Worm (Caenorhabditis elegans) whole organism, L2 larva: ENCODE data around the gene cic-1.

Source experiments
- C34F6.9 ChIP-seq: fragments of 150-350 bp; optimal IDR thresholded peaks from 2 replicates; lab custom pipeline; 2014; ENCODE audit warnings: missing biosample characterization, missing genetic modification characterization
- F13H6.1 ChIP-seq: sonication (generic microtip); optimal IDR thresholded peaks from 2 replicates; lab custom pipeline; 2016; ENCODE audit warnings: missing genetic modification characterization, missing compliant biosample characterization
- R02D3.7 ChIP-seq: fragments of 150-350 bp; optimal IDR thresholded peaks from 2 replicates; lab custom pipeline; 2014; ENCODE audit warnings: missing biosample characterization, missing genetic modification characterization
- Y55F3AM.14 ChIP-seq: fragments of 200-800 bp; sonication (Bioruptor generic); optimal IDR thresholded peaks from 2 replicates; lab custom pipeline; 2018; ENCODE audit warnings: mild to moderate bottlenecking, missing genetic modification characterization, missing compliant biosample characterization
- ZK546.5 ChIP-seq: sonication (generic microtip); optimal IDR thresholded peaks from 2 replicates; lab custom pipeline; 2017; ENCODE audit warnings: missing biosample characterization, missing genetic modification characterization
- alr-1 ChIP-seq: fragments of 150-350 bp; optimal IDR thresholded peaks from 2 replicates; lab custom pipeline; 2014; ENCODE audit warnings: missing biosample characterization, missing genetic modification characterization
- aly-2 ChIP-seq: fragments of 150-350 bp; optimal IDR thresholded peaks from 2 replicates; lab custom pipeline; 2014; ENCODE audit warnings: missing biosample characterization, missing genetic modification characterization
- ama-1 ChIP-seq: fragments of 150-350 bp; optimal IDR thresholded peaks from 2 replicates; lab custom pipeline; 2018; ENCODE audit warnings: inconsistent platforms
- blmp-1 ChIP-seq: sonication (generic microtip); optimal IDR thresholded peaks from 2 replicates; lab custom pipeline; 2017; ENCODE audit warnings: missing genetic modification characterization, mild to moderate bottlenecking, missing compliant biosample characterization, antibody characterized with exemption, moderate library complexity; ENCODE audit not compliant: insufficient read depth
- ceh-16 ChIP-seq: fragments of 150-350 bp; optimal IDR thresholded peaks from 2 replicates; lab custom pipeline; 2014; ENCODE audit warnings: missing biosample characterization, missing genetic modification characterization
- ceh-82 ChIP-seq: fragments of 150-350 bp; optimal IDR thresholded peaks from 2 replicates; lab custom pipeline; 2014; ENCODE audit warnings: missing biosample characterization, missing genetic modification characterization
- crh-2 ChIP-seq: sonication (generic microtip); optimal IDR thresholded peaks from 2 replicates; lab custom pipeline; 2017; ENCODE audit warnings: missing biosample characterization, missing genetic modification characterization
- dmd-4 ChIP-seq: sonication (generic microtip); optimal IDR thresholded peaks from 2 replicates; lab custom pipeline; 2017; ENCODE audit warnings: missing biosample characterization, missing genetic modification characterization
- egl-27 ChIP-seq: sonication (generic microtip); optimal IDR thresholded peaks from 3 replicates; lab custom pipeline; 2017; ENCODE audit warnings: missing biosample characterization, missing genetic modification reagents, missing genetic modification characterization
- elt-1 ChIP-seq: fragments of 150-350 bp; optimal IDR thresholded peaks from 2 replicates; lab custom pipeline; 2014; ENCODE audit warnings: missing biosample characterization, missing genetic modification characterization
- elt-3 ChIP-seq: sonication (generic microtip); optimal IDR thresholded peaks from 2 replicates; lab custom pipeline; 2017; ENCODE audit warnings: missing biosample characterization, missing genetic modification characterization
- fos-1 ChIP-seq: fragments of 150-350 bp; optimal IDR thresholded peaks from 2 replicates; lab custom pipeline; 2014; ENCODE audit warnings: missing biosample characterization, missing genetic modification characterization
- gmeb-1 ChIP-seq: fragments of 150-350 bp; optimal IDR thresholded peaks from 2 replicates; lab custom pipeline; 2014; ENCODE audit warnings: missing biosample characterization, missing genetic modification characterization
- lin-11 ChIP-seq: fragments of 150-350 bp; sonication (generic microtip); optimal IDR thresholded peaks from 2 replicates; lab custom pipeline; 2014; ENCODE audit warnings: missing biosample characterization, missing genetic modification characterization, inconsistent platforms, mixed read lengths
- lin-13 ChIP-seq: fragments of 150-350 bp; optimal IDR thresholded peaks from 2 replicates; lab custom pipeline; 2014; ENCODE audit warnings: missing biosample characterization, missing genetic modification reagents, missing genetic modification characterization
- lin-39 ChIP-seq: fragments of 150-350 bp; optimal IDR thresholded peaks from 2 replicates; lab custom pipeline; 2014; ENCODE audit warnings: missing biosample characterization, missing genetic modification reagents, missing genetic modification characterization
- lsy-2 ChIP-seq, 2 experiments: fragments of 150-350 bp in 1 of 2; sonication (generic microtip) in 1 of 2; optimal IDR thresholded peaks; 2 replicates each; lab custom pipeline; 2014 to 2017; ENCODE audit warnings: missing biosample characterization in 2 of 2, missing genetic modification characterization in 2 of 2
- mab-5 ChIP-seq: fragments of 150-350 bp; optimal IDR thresholded peaks from 2 replicates; lab custom pipeline; 2014; ENCODE audit warnings: missing biosample characterization, missing genetic modification characterization
- mbf-1 ChIP-seq: sonication (generic microtip); optimal IDR thresholded peaks from 2 replicates; lab custom pipeline; 2017; ENCODE audit warnings: missing biosample characterization, missing genetic modification characterization
- mdl-1 ChIP-seq, 2 experiments: fragments of 150-350 bp in 1 of 2; sonication (generic microtip) in 1 of 2; optimal IDR thresholded peaks; 2 replicates each; lab custom pipeline; 2017; ENCODE audit warnings: missing biosample characterization in 2 of 2, missing genetic modification characterization in 2 of 2
- nhr-10 ChIP-seq: sonication (generic microtip); optimal IDR thresholded peaks from 2 replicates; lab custom pipeline; 2017; ENCODE audit warnings: missing biosample characterization, missing genetic modification characterization
- nhr-11 ChIP-seq: fragments of 150-350 bp; optimal IDR thresholded peaks from 2 replicates; lab custom pipeline; 2014; ENCODE audit warnings: missing biosample characterization, missing genetic modification characterization
- nhr-12 ChIP-seq: fragments of 150-350 bp; optimal IDR thresholded peaks from 2 replicates; lab custom pipeline; 2014; ENCODE audit warnings: missing biosample characterization, missing genetic modification characterization
- nhr-129 ChIP-seq: fragments of 150-350 bp; optimal IDR thresholded peaks from 2 replicates; lab custom pipeline; 2014; ENCODE audit warnings: missing biosample characterization, missing genetic modification characterization
- nhr-21 ChIP-seq: fragments of 150-350 bp; optimal IDR thresholded peaks from 2 replicates; lab custom pipeline; 2014; ENCODE audit warnings: missing biosample characterization, missing genetic modification characterization
- nhr-23 ChIP-seq: fragments of 150-350 bp; optimal IDR thresholded peaks from 2 replicates; lab custom pipeline; 2014; ENCODE audit warnings: missing biosample characterization, missing genetic modification reagents, missing genetic modification characterization
- nhr-237 ChIP-seq: fragments of 150-350 bp; optimal IDR thresholded peaks from 2 replicates; lab custom pipeline; 2014; ENCODE audit warnings: missing biosample characterization, missing genetic modification characterization
- nhr-25 ChIP-seq: fragments of 150-350 bp; sonication (generic microtip); optimal IDR thresholded peaks from 3 replicates; lab custom pipeline; 2014; ENCODE audit warnings: missing biosample characterization, missing genetic modification characterization
- nhr-6 ChIP-seq: fragments of 150-350 bp; optimal IDR thresholded peaks from 2 replicates; lab custom pipeline; 2014; ENCODE audit warnings: missing biosample characterization, missing genetic modification characterization
- nhr-77 ChIP-seq: fragments of 150-350 bp; optimal IDR thresholded peaks from 2 replicates; lab custom pipeline; 2014; ENCODE audit warnings: missing biosample characterization, missing genetic modification characterization
- peb-1 ChIP-seq: fragments of 150-350 bp; optimal IDR thresholded peaks from 2 replicates; lab custom pipeline; 2014; ENCODE audit warnings: missing biosample characterization, missing genetic modification characterization
- sem-4 ChIP-seq: fragments of 150-350 bp; optimal IDR thresholded peaks from 2 replicates; lab custom pipeline; 2014; ENCODE audit warnings: missing biosample characterization, missing genetic modification reagents, missing genetic modification characterization
- skn-1 ChIP-seq: sonication (generic microtip); optimal IDR thresholded peaks from 2 replicates; lab custom pipeline; 2017; ENCODE audit warnings: missing biosample characterization, missing genetic modification characterization
- sma-3 ChIP-seq: sonication (generic microtip); optimal IDR thresholded peaks from 2 replicates; lab custom pipeline; 2016; ENCODE audit warnings: missing genetic modification reagents, missing genetic modification characterization, missing compliant biosample characterization
- sma-9 ChIP-seq, 2 experiments: fragments of 150-350 bp in 1 of 2; sonication (generic microtip) in 1 of 2; optimal IDR thresholded peaks; 2 replicates each; lab custom pipeline; 2014 to 2016; ENCODE audit warnings: missing genetic modification characterization in 2 of 2, mild to moderate bottlenecking in 1 of 2, missing biosample characterization in 1 of 2, missing compliant biosample characterization in 1 of 2, missing genetic modification reagents in 1 of 2, moderate library complexity in 1 of 2
- snpc-4 ChIP-seq: fragments of 150-350 bp; optimal IDR thresholded peaks from 2 replicates; lab custom pipeline; 2014; ENCODE audit warnings: missing biosample characterization, missing genetic modification characterization
- unc-39 ChIP-seq: fragments of 150-350 bp; optimal IDR thresholded peaks from 2 replicates; lab custom pipeline; 2014; ENCODE audit warnings: missing biosample characterization, missing genetic modification characterization
- unc-55 ChIP-seq: fragments of 150-350 bp; sonication (generic microtip); optimal IDR thresholded peaks from 3 replicates; lab custom pipeline; 2014; ENCODE audit warnings: missing biosample characterization, missing genetic modification reagents, missing genetic modification characterization
- unc-62 ChIP-seq: fragments of 150-350 bp; optimal IDR thresholded peaks from 2 replicates; lab custom pipeline; 2014; ENCODE audit warnings: missing biosample characterization, missing genetic modification reagents, missing genetic modification characterization
- zag-1 ChIP-seq: fragments of 150-350 bp; optimal IDR thresholded peaks from 2 replicates; lab custom pipeline; 2014; ENCODE audit warnings: missing biosample characterization, missing genetic modification characterization
- ztf-1 ChIP-seq: fragments of 200-800 bp; sonication (Bioruptor generic); conservative IDR thresholded peaks from 2 replicates; pipeline ENCODE4 v1.3.6; 2022; ENCODE audit warnings: missing genetic modification characterization, missing compliant biosample characterization
- ztf-11 ChIP-seq: sonication (generic microtip); optimal IDR thresholded peaks from 2 replicates; lab custom pipeline; 2017; ENCODE audit warnings: missing biosample characterization, missing genetic modification characterization
- ztf-4 ChIP-seq: fragments of 150-350 bp; optimal IDR thresholded peaks from 2 replicates; lab custom pipeline; 2014; ENCODE audit warnings: missing biosample characterization, missing genetic modification characterization

The cic-1 gene

DNA sequence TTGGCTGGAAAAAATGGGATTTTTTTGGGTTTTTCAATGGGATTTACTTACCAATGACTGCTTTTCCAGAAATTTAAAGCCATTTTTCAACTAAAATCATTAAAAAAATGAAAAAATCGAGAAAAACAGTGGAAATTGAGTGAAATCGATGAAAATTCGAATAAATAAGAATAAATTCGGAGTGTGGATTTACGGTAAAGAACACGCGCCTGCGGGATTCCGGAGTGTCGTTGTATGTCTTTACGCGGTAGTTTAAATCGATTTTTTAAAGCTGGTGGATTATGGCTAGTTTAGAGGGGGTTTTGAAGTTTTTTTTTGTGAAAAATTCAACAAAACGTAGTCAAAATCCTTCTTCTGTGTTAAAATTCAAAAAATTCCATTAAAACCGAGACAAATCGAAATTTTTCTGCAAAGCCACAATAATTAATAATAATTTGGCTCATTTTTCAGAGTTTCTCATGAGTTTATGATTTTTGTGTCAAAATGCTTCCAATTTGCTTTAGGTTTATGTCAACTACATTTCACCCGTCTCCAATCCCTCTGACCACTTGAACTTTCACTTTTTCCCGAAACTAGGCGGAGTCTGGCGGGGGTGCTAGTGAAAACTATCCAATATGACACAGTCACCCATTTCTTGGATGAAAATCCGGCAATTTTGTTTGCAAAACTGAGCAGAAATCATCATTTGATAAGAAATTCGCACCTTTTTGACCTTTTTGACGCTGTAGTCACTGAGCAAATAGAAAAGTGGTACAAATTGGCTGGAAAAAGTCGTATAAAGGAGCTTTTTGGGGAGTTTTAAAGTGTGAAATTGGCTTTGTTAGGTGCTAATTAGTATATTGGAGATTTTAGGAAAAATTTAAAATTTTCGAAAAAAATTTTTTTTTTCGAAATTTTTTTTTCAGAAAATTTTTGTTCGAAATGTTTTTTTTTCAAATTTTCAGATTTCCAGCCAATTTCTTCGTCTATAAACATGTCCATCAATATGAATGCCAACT, at the start of gene cic-1, which contains the start of gene strm-1:
Gene cic-1 (minus strand): TSS at position 96 of the 998 bp plus-strand sequence.
Gene strm-1 (plus strand): TSS at position 945 of the 998 bp plus-strand sequence.
- TF ChIP-seq skn-1 (tag; lab: Kevin White, UChicago) (no peak), zag-1 (tag; lab: Kevin White, UChicago) (no peak), nhr-11 (no peak), nhr-10 (tag; lab: Kevin White, UChicago) (no peak), C34F6.9 (peak; percentile 63), ztf-1 (GFP tag; lab: Robert Waterston, UW) (no peak), unc-62 (GFP tag; lab: Kevin White, UChicago) (no peak), Y55F3AM.14 (GFP tag; lab: Kevin White, UChicago) (no peak), snpc-4 (no peak), elt-3 (tag; lab: Kevin White, UChicago) (no peak), unc-39 (tag; lab: Kevin White, UChicago) (no peak), ama-1 (lab: Kevin White, UChicago) (no peak), nhr-21 (tag; lab: Kevin White, UChicago) (no peak), nhr-77 (tag; lab: Kevin White, UChicago) (no peak), ztf-11 (tag; lab: Kevin White, UChicago) (no peak), R02D3.7 (tag; lab: Kevin White, UChicago) (peak; percentile 98), nhr-23 (tag; lab: Kevin White, UChicago) (no peak), ceh-16 (tag; lab: Kevin White, UChicago) (peak; percentile 7), nhr-12 (tag; lab: Kevin White, UChicago) (no peak), unc-55 (GFP tag; lab: Kevin White, UChicago) (peak; percentile 82), fos-1 (tag; lab: Kevin White, UChicago) (no peak), ceh-82 (tag; lab: Kevin White, UChicago) (no peak), nhr-25 (tag; lab: Kevin White, UChicago) (peak; percentile 10), gmeb-1 (peak; percentile 94), sma-9 (GFP tag; optimal IDR thresholded peaks at IDR 0.05; lab: Kevin White, UChicago) (no peak), sma-9 (tag; optimal IDR thresholded peaks at IDR 0.05; lab: Kevin White, UChicago) (no peak), mdl-1 (tag; optimal IDR thresholded peaks at IDR 0.05; lab: Kevin White, UChicago) (no peak), lin-11 (tag; lab: Kevin White, UChicago) (no peak), nhr-6 (peak; percentile 10), crh-2 (tag; lab: Kevin White, UChicago) (peak; percentile 59), ztf-4 (no peak), aly-2 (tag; lab: Kevin White, UChicago) (no peak), sem-4 (tag; lab: Kevin White, UChicago) (peak; percentile 19), dmd-4 (tag; lab: Kevin White, UChicago) (no peak), mab-5 (tag; lab: Kevin White, UChicago) (peak; percentile 10), peb-1 (tag; lab: Kevin White, UChicago) (no peak), elt-1 (tag; lab: Kevin White, UChicago) (no peak), nhr-129 (tag; lab: Kevin White, UChicago) (peak; percentile 14), sma-3 (GFP tag; lab: Kevin White, UChicago) (peak; percentile 41), ZK546.5 (no peak), blmp-1 (tag; lab: Kevin White, UChicago) (peak; percentile 57), egl-27 (tag; lab: Kevin White, UChicago) (no peak), lsy-2 (tag; optimal IDR thresholded peaks at IDR 0.05; lab: Kevin White, UChicago) (peak; percentile 48 to 86), alr-1 (tag; lab: Kevin White, UChicago) (no peak), mbf-1 (no peak), F13H6.1 (tag; lab: Kevin White, UChicago) (peak; percentile 35), lin-13 (GFP tag; lab: Kevin White, UChicago) (peak; percentile 73), nhr-237 (tag; lab: Kevin White, UChicago) (no peak), lin-39 (tag; lab: Kevin White, UChicago) (no peak)
- TF ChIP-seq, all 48 proteins: peak for 16
